Worm (Caenorhabditis elegans) whole organism, young adult: Measurements from ENCODE around the gene ZK688.1.
A peak's percentile ranks its signal among the peaks of the same experiment; 100 is the strongest.
"Not testable (repeated sequence)": the region's sequence is repeated elsewhere in the genome, so short reads cannot be mapped to it uniquely, and the experiment has no call there.

Experiments
- B0261.1 ChIP-seq: sonication (generic microtip); optimal IDR thresholded peaks from 2 replicates; lab custom pipeline; 2016; ENCODE audit warnings: mild to moderate bottlenecking, missing genetic modification characterization, moderate library complexity, missing compliant biosample characterization
- cebp-1 ChIP-seq, 2 experiments: fragments of 200-800 bp in 1 of 2; sonication (Bioruptor generic) in 1 of 2; sonication (generic microtip) in 1 of 2; IDR thresholded peaks in 1 of 2; optimal IDR thresholded peaks in 1 of 2; 2 replicates each; pipeline versions ENCODE4 v1.3.6 to Lab custom; 2017 to 2022; ENCODE audit warnings: missing compliant biosample characterization in 2 of 2, missing genetic modification characterization in 2 of 2, mild to moderate bottlenecking in 1 of 2, missing genetic modification reagents in 1 of 2, moderate library complexity in 1 of 2
- hmg-1.2 ChIP-seq: fragments of 200-800 bp; sonication (Bioruptor generic); IDR thresholded peaks from 2 replicates; pipeline ENCODE4 v1.3.6; 2022; ENCODE audit warnings: missing genetic modification reagents, missing genetic modification characterization, missing compliant biosample characterization
- nfyb-1 ChIP-seq: fragments of 200-800 bp; sonication (Bioruptor generic); IDR thresholded peaks from 2 replicates; pipeline ENCODE4 v1.3.6; 2022; ENCODE audit warnings: missing genetic modification reagents, missing genetic modification characterization, missing compliant biosample characterization
- nhr-80 ChIP-seq: sonication (generic microtip); optimal IDR thresholded peaks from 2 replicates; lab custom pipeline; 2016; ENCODE audit warnings: missing genetic modification characterization, missing compliant biosample characterization
- rpc-1 ChIP-seq, 2 experiments: fragments of 150-350 bp in 1 of 2; sonication (generic microtip) in 1 of 2; optimal IDR thresholded peaks; 2 replicates each; lab custom pipeline; 2014 to 2018; ENCODE audit warnings: missing biosample characterization in 1 of 2, missing genetic modification characterization in 1 of 2, missing genetic modification reagents in 1 of 2, missing genotype in 1 of 2
- tbp1 ChIP-seq: fragments of 200-800 bp; sonication (Bioruptor generic); optimal IDR thresholded peaks from 2 replicates; lab custom pipeline; 2018; ENCODE audit warnings: mild to moderate bottlenecking, missing genetic modification characterization, missing compliant biosample characterization

ZK688.1 gene

ce11 chrIII:7958085-7958484, 48.7 kb downstream of the ZK688.1 start, which contains the start of gene C29E4.11:
C29E4.11 (minus strand) TSS chrIII:7958114.
- peak; percentile 85 for TF ChIP-seq hmg-1.2
- no peak for TF ChIP-seq nhr-80

- TF ChIP-seq tbp1 (GFP tag; lab: Kevin White, UChicago), result peak; percentile 0
- TF ChIP-seq cebp-1 (GFP tag; IDR thresholded peaks at IDR 0.05; lab: Robert Waterston, UW), result not testable (repeated sequence)
- peak; percentile 40 for TF ChIP-seq cebp-1 (tag; optimal IDR thresholded peaks at IDR 0.05; lab: Kevin White, UChicago)
- peak; percentile 32 for TF ChIP-seq rpc-1 (optimal IDR thresholded peaks at IDR 0.05; lab: Kevin White, UChicago)
- peak; percentile 66 for TF ChIP-seq rpc-1 (tag; optimal IDR thresholded peaks at IDR 0.05; lab: Kevin White, UChicago)
- TF ChIP-seq hmg-1.2, result peak; percentile 72; the same call in 1 of the 2 replicates
- peak; percentile 58; the same call in 1 of the 2 replicates for TF ChIP-seq nfyb-1
- peak; percentile 43 for TF ChIP-seq B0261.1
Measured at ce11 chrIII:7958922-7959609, 49.7 kb downstream of the ZK688.1 start, which contains the start of gene F54H12.10. F54H12.10 (minus strand) TSS chrIII:7958972.
